Worm (Caenorhabditis elegans) whole organism, L4 larva: Measurements from ENCODE around the gene ccpp-6.

Experiments used
- F26F4.8 ChIP-seq: fragments of 200-800 bp; sonication (Bioruptor generic); conservative IDR thresholded peaks from 2 replicates; pipeline ENCODE4 v1.3.6; 2022; ENCODE audit warnings: missing genetic modification characterization, missing compliant biosample characterization
- egl-27 ChIP-seq: sonication (generic microtip); optimal IDR thresholded peaks from 3 replicates; lab custom pipeline; 2017; ENCODE audit warnings: missing biosample characterization, missing genetic modification reagents, missing genetic modification characterization
- lin-1 ChIP-seq: fragments of 200-800 bp; sonication (Bioruptor generic); IDR thresholded peaks from 2 replicates; pipeline ENCODE4 v1.3.6; 2022; ENCODE audit warnings: missing genetic modification reagents, missing genetic modification characterization, missing compliant biosample characterization
- nhr-11 ChIP-seq: fragments of 150-350 bp; optimal IDR thresholded peaks from 2 replicates; lab custom pipeline; 2014; ENCODE audit warnings: missing biosample characterization, missing genetic modification characterization
- nhr-237 ChIP-seq: sonication (generic microtip); optimal IDR thresholded peaks from 2 replicates; lab custom pipeline; 2017; ENCODE audit warnings: missing biosample characterization, missing genetic modification characterization
- nhr-28 ChIP-seq: fragments of 150-350 bp; optimal IDR thresholded peaks from 2 replicates; lab custom pipeline; 2014; ENCODE audit warnings: missing biosample characterization, missing genetic modification characterization
- unc-130 ChIP-seq: sonication (generic microtip); optimal IDR thresholded peaks from 2 replicates; lab custom pipeline; 2016; ENCODE audit warnings: missing genetic modification reagents, missing genetic modification characterization, missing compliant biosample characterization

- peak; percentile 56 for TF ChIP-seq unc-130 (GFP tag; lab: Kevin White, UChicago)
- TF ChIP-seq F26F4.8 (GFP tag; lab: Robert Waterston, UW) = no peak
- TF ChIP-seq lin-1 (GFP tag; lab: Robert Waterston, UW) = no peak
- TF ChIP-seq nhr-237 (tag; lab: Kevin White, UChicago) = no peak
- TF ChIP-seq egl-27 (tag; lab: Kevin White, UChicago) = no peak
- no peak for TF ChIP-seq nhr-11
- no peak for TF ChIP-seq nhr-28 (tag; lab: Kevin White, UChicago)
These were observed 9.5 kb downstream of the ccpp-6 start, which contains the start of gene prdx-2 for ce11 chrII:5377467-5378238.
